Fruit fly (Drosophila melanogaster) whole organism, embryonic: ENCODE measurements around the gene Plod.
A peak's percentile ranks its signal among the peaks of the same experiment; 100 is the strongest.

Source experiments
- CG10565 ChIP-seq: fragments of 200-800 bp; sonication (Bioruptor generic); optimal IDR thresholded peaks from 3 replicates; lab custom pipeline; 2016; ENCODE audit warnings: missing biosample characterization, mild to moderate bottlenecking, missing genetic modification characterization
- CG11247 ChIP-seq: fragments of 200-800 bp; sonication (Bioruptor generic); IDR thresholded peaks from 2 replicates; pipeline ENCODE4 v1.3.6; 2022; ENCODE audit warnings: missing biosample characterization, missing genetic modification characterization
- CG12104 ChIP-seq: fragments of 200-800 bp; sonication (Bioruptor generic); optimal IDR thresholded peaks from 3 replicates; lab custom pipeline; 2016; ENCODE audit warnings: missing biosample characterization, missing genetic modification characterization
- CG1233 ChIP-seq: fragments of 200-800 bp; sonication (Bioruptor generic); optimal IDR thresholded peaks from 4 replicates; lab custom pipeline; 2018; ENCODE audit warnings: missing biosample characterization, mild to moderate bottlenecking, missing genetic modification characterization
- CG14050 ChIP-seq: fragments of 200-800 bp; sonication (Bioruptor generic); IDR thresholded peaks from 3 replicates; pipeline ENCODE4 v1.3.6; 2022; ENCODE audit warnings: missing biosample characterization, missing genetic modification characterization
- CG14860 ChIP-seq: fragments of 200-800 bp; sonication (Bioruptor generic); IDR thresholded peaks from 3 replicates; pipeline ENCODE4 v1.3.6; 2022; ENCODE audit warnings: missing biosample characterization, missing genetic modification characterization; ENCODE audit not compliant: partially characterized antibody
- CG17186 ChIP-seq: fragments of 200-800 bp; sonication (Bioruptor generic); optimal IDR thresholded peaks from 3 replicates; lab custom pipeline; 2017; ENCODE audit warnings: missing biosample characterization, missing genetic modification reagents, missing genetic modification characterization
- CG18262 ChIP-seq: fragments of 200-800 bp; optimal IDR thresholded peaks from 3 replicates; lab custom pipeline; 2019; ENCODE audit warnings: missing biosample characterization, mild to moderate bottlenecking, missing genetic modification characterization, moderate library complexity
- CG2712 ChIP-seq: fragments of 200-800 bp; optimal IDR thresholded peaks from 3 replicates; lab custom pipeline; 2019; ENCODE audit warnings: missing biosample characterization, mild to moderate bottlenecking, missing genetic modification characterization, moderate library complexity
- CG3281 ChIP-seq: fragments of 200-800 bp; sonication (Bioruptor generic); optimal IDR thresholded peaks from 3 replicates; lab custom pipeline; 2017; ENCODE audit warnings: missing biosample characterization, mild to moderate bottlenecking, missing genetic modification characterization
- CG34422 ChIP-seq: fragments of 200-800 bp; sonication (Bioruptor generic); IDR thresholded peaks from 3 replicates; pipeline ENCODE4 v1.3.6; 2022; ENCODE audit warnings: missing biosample characterization, missing genetic modification characterization
- CG7556 ChIP-seq: fragments of 200-800 bp; sonication (Bioruptor generic); optimal IDR thresholded peaks from 2 replicates; lab custom pipeline; 2017; ENCODE audit warnings: missing biosample characterization, mild to moderate bottlenecking, missing genetic modification characterization
- Dek ChIP-seq: fragments of 200-800 bp; sonication (Bioruptor generic); optimal IDR thresholded peaks from 3 replicates; lab custom pipeline; 2019; ENCODE audit warnings: missing biosample characterization, mild to moderate bottlenecking, missing genetic modification characterization, moderate library complexity
- Dip3 ChIP-seq: fragments of 200-800 bp; sonication (Bioruptor generic); optimal IDR thresholded peaks from 3 replicates; lab custom pipeline; 2016; ENCODE audit warnings: missing biosample characterization, missing genetic modification characterization
- E2f1 ChIP-seq: fragments of 200-800 bp; sonication (Bioruptor generic); IDR thresholded peaks from 2 replicates; pipeline ENCODE4 v1.3.6; 2022; ENCODE audit warnings: missing biosample characterization, missing genetic modification characterization
- Ets65A ChIP-seq: fragments of 200-800 bp; sonication (Bioruptor generic); peaks from one replicate; lab custom pipeline; 2016; ENCODE audit warnings: missing biosample characterization, missing genetic modification characterization
- MBD-R2 ChIP-seq: fragments of 200-800 bp; sonication (Bioruptor generic); IDR thresholded peaks from 2 replicates; pipeline ENCODE4 v1.3.6; 2022; ENCODE audit warnings: missing biosample characterization, missing genetic modification characterization
- Max ChIP-seq: fragments of 200-800 bp; sonication (Bioruptor generic); optimal IDR thresholded peaks from 2 replicates; lab custom pipeline; 2016; ENCODE audit warnings: missing biosample characterization, mild to moderate bottlenecking, missing genetic modification characterization
- Myb ChIP-seq: fragments of 200-800 bp; sonication (Bioruptor generic); optimal IDR thresholded peaks from 2 replicates; lab custom pipeline; 2016; ENCODE audit warnings: missing biosample characterization, missing genetic modification characterization
- NFAT ChIP-seq: fragments of 200-800 bp; sonication (Bioruptor generic); IDR thresholded peaks from 2 replicates; pipeline ENCODE4 v1.3.6; 2022; ENCODE audit warnings: missing biosample characterization, missing genetic modification characterization
- Xbp1 ChIP-seq: fragments of 200-800 bp; sonication (Bioruptor generic); optimal IDR thresholded peaks from 3 replicates; lab custom pipeline; 2016; ENCODE audit warnings: missing biosample characterization, mild to moderate bottlenecking, missing genetic modification characterization
- bcd ChIP-seq: fragments of 200-800 bp; sonication (Bioruptor generic); optimal IDR thresholded peaks from 2 replicates; lab custom pipeline; 2017; ENCODE audit warnings: missing biosample characterization, mild to moderate bottlenecking, missing genetic modification characterization
- chn ChIP-seq: fragments of 200-800 bp; sonication (Bioruptor generic); optimal IDR thresholded peaks from 2 replicates; lab custom pipeline; 2016; ENCODE audit warnings: missing biosample characterization, missing genetic modification characterization
- crol ChIP-seq: fragments of 200-800 bp; sonication (Bioruptor generic); IDR thresholded peaks from 2 replicates; pipeline ENCODE4 v1.3.6; 2022; ENCODE audit warnings: missing biosample characterization, missing genetic modification characterization
- emc ChIP-seq: fragments of 200-800 bp; sonication (Bioruptor generic); optimal IDR thresholded peaks from 2 replicates; lab custom pipeline; 2016; ENCODE audit warnings: missing biosample characterization, missing genetic modification characterization
- exex ChIP-seq: fragments of 200-800 bp; sonication (Bioruptor generic); optimal IDR thresholded peaks from 4 replicates; lab custom pipeline; 2018; ENCODE audit warnings: missing biosample characterization, mild to moderate bottlenecking, missing genetic modification characterization, moderate library complexity
- gem ChIP-seq: fragments of 200-800 bp; sonication (Bioruptor generic); optimal IDR thresholded peaks from 2 replicates; lab custom pipeline; 2019; ENCODE audit warnings: missing biosample characterization, mild to moderate bottlenecking, missing genetic modification characterization, moderate library complexity
- ken ChIP-seq: fragments of 200-800 bp; sonication (Bioruptor generic); IDR thresholded peaks from 3 replicates; pipeline ENCODE4 v1.3.6; 2022; ENCODE audit warnings: missing biosample characterization, missing genetic modification characterization
- kni ChIP-seq: fragments of 200-800 bp; sonication (Bioruptor generic); optimal IDR thresholded peaks from 3 replicates; lab custom pipeline; 2017; ENCODE audit warnings: mild to moderate bottlenecking, missing biosample characterization, missing genetic modification reagents, missing genetic modification characterization
- lab ChIP-seq: fragments of 200-800 bp; sonication (Bioruptor generic); optimal IDR thresholded peaks from 3 replicates; lab custom pipeline; 2017; ENCODE audit warnings: missing biosample characterization, missing genetic modification characterization, mild to moderate bottlenecking, moderate library complexity, missing genetic modification reagents
- lilli ChIP-seq: fragments of 200-800 bp; sonication (Bioruptor generic); optimal IDR thresholded peaks from 3 replicates; lab custom pipeline; 2016; ENCODE audit warnings: missing biosample characterization, missing genetic modification characterization
- mirr ChIP-seq: fragments of 200-800 bp; sonication (Bioruptor generic); optimal IDR thresholded peaks from 3 replicates; lab custom pipeline; 2018; ENCODE audit warnings: missing biosample characterization, mild to moderate bottlenecking, missing genetic modification characterization
- mld ChIP-seq: fragments of 200-800 bp; sonication (Bioruptor generic); IDR thresholded peaks from 3 replicates; pipeline ENCODE4 v1.3.6; 2022; ENCODE audit warnings: missing biosample characterization, missing genetic modification characterization; ENCODE audit not compliant: partially characterized antibody
- odd ChIP-seq: fragments of 200-800 bp; sonication (Bioruptor generic); optimal IDR thresholded peaks from 2 replicates; lab custom pipeline; 2017; ENCODE audit warnings: missing biosample characterization, mild to moderate bottlenecking, missing genetic modification characterization
- pita ChIP-seq: fragments of 200-800 bp; sonication (Bioruptor generic); optimal IDR thresholded peaks from 2 replicates; lab custom pipeline; 2017; ENCODE audit warnings: missing biosample characterization, mild to moderate bottlenecking, missing genetic modification characterization
- pum ChIP-seq: fragments of 200-800 bp; sonication (Bioruptor generic); optimal IDR thresholded peaks from 2 replicates; lab custom pipeline; 2016; ENCODE audit warnings: missing biosample characterization, missing genetic modification characterization
- sc ChIP-seq, 3 experiments: fragments of >200 bp in 2 of 3; fragments of 200-800 bp in 1 of 3; sonication (Bioruptor generic) in 1 of 3; optimal IDR thresholded peaks; 2 replicates in 2 of 3; 3 replicates in 1 of 3; lab custom pipeline; 2017; ENCODE audit warnings: mild to moderate bottlenecking in 1 of 3, missing biosample characterization in 1 of 3, missing genetic modification characterization in 1 of 3, missing genetic modification reagents in 1 of 3
- sd ChIP-seq: fragments of 200-800 bp; sonication (Bioruptor generic); optimal IDR thresholded peaks from 3 replicates; lab custom pipeline; 2018; ENCODE audit warnings: missing biosample characterization, mild to moderate bottlenecking, missing genetic modification characterization, moderate library complexity
- so ChIP-seq: fragments of 200-800 bp; sonication (Bioruptor generic); IDR thresholded peaks from 3 replicates; pipeline ENCODE4 v1.3.6; 2022; ENCODE audit warnings: missing biosample characterization, missing genetic modification characterization
- sob ChIP-seq: fragments of 200-800 bp; sonication (Bioruptor generic); IDR thresholded peaks from 2 replicates; pipeline ENCODE4 v1.3.6; 2022; ENCODE audit warnings: missing biosample characterization, missing genetic modification characterization
- sug ChIP-seq: fragments of 200-800 bp; optimal IDR thresholded peaks from 2 replicates; lab custom pipeline; 2019; ENCODE audit warnings: missing biosample characterization, mild to moderate bottlenecking, missing genetic modification characterization, moderate library complexity
- unpg ChIP-seq: fragments of 200-800 bp; sonication (Bioruptor generic); optimal IDR thresholded peaks from 3 replicates; lab custom pipeline; 2018; ENCODE audit warnings: missing biosample characterization, mild to moderate bottlenecking, missing genetic modification characterization, moderate library complexity
- usp ChIP-seq: fragments of >200 bp; optimal IDR thresholded peaks from 2 replicates; lab custom pipeline; 2017; ENCODE audit warnings: missing biosample characterization, missing genetic modification characterization

The Plod gene

DNA sequence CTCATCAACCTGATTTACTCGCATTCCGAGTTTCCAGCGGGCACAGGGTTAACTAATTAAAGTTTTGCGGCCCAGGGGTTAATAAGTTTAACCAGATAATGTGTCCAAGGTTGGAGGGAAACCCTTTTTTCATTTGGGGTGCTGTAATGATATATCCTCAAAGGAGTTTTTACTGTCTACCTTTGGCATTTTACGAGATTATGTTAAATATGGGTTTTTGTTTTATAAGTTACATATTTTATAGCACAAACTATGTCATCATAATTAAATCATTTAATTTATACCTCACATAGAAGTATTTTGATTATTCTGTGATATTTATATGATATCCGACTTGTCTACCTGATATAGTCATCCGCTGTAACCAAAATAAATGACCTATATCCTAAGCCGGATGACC lies 30.3 kb upstream of the Plod start, which contains the start of gene Ir68a:
TSS of gene Ir68a (minus strand) at position 101 of the 400 bp plus-strand sequence.
- no peak for TF ChIP-seq Ets65A
- 0 out of 3 replicates have a peak, but pooled peaks have one; percentile 6 for TF ChIP-seq mld (GFP tag; lab: Robert Waterston, UW)

dm6 chr3L:11233547-11233946 lies 27.7 kb upstream of the Plod start:
- TF ChIP-seq Xbp1 (no peak), CG7556 (GFP tag; lab: Kevin White, UChicago) (no peak), ken (GFP tag; lab: Robert Waterston, UW) (no peak), sug (tag; lab: Kevin White, UChicago) (peak; percentile 20), CG14860 (no peak), crol (GFP tag; lab: Robert Waterston, UW) (no peak), exex (peak; percentile 93), lab (GFP tag; lab: Kevin White, UChicago) (peak; percentile 12), CG1233 (no peak), odd (GFP tag; lab: Kevin White, UChicago) (no peak), CG34422 (GFP tag; lab: Robert Waterston, UW) (no peak), chn (GFP tag; lab: Kevin White, UChicago) (no peak), CG12104 (GFP tag; lab: Kevin White, UChicago) (no peak), Dek (tag; lab: Kevin White, UChicago) (no peak), lilli (GFP tag; lab: Kevin White, UChicago) (no peak), E2f1 (no peak), MBD-R2 (GFP tag; lab: Robert Waterston, UW) (no peak), pum (GFP tag; lab: Kevin White, UChicago) (no peak), sc (optimal IDR thresholded peaks at IDR 0.05; lab: Kevin White, UChicago) (no peak), sc (GFP tag; optimal IDR thresholded peaks at IDR 0.05; lab: Kevin White, UChicago) (no peak), CG3281 (no peak), CG14050 (GFP tag; lab: Robert Waterston, UW) (no peak), Dip3 (GFP tag; lab: Kevin White, UChicago) (no peak), sob (GFP tag; lab: Robert Waterston, UW) (no peak), CG10565 (GFP tag; lab: Kevin White, UChicago) (no peak), CG11247 (GFP tag; lab: Robert Waterston, UW) (no peak), pita (no peak), mirr (GFP tag; lab: Kevin White, UChicago) (peak; percentile 80), CG2712 (no peak), Max (GFP tag; lab: Kevin White, UChicago) (no peak), CG17186 (GFP tag; lab: Kevin White, UChicago) (no peak), usp (GFP tag; lab: Kevin White, UChicago) (no peak), bcd (GFP tag; lab: Kevin White, UChicago) (no peak), unpg (no peak), so (GFP tag; lab: Robert Waterston, UW) (no peak), gem (peak; percentile 67), NFAT (GFP tag; lab: Robert Waterston, UW) (no peak), CG18262 (tag; lab: Kevin White, UChicago) (no peak), Myb (GFP tag; lab: Kevin White, UChicago) (no peak), sd (peak; percentile 1), kni (GFP tag; lab: Kevin White, UChicago) (no peak), emc (GFP tag; lab: Kevin White, UChicago) (no peak)
